Fruit fly (Drosophila melanogaster) whole organism, prepupa: ENCODE data around the gene CG14770.

Experiments
- CG11902 ChIP-seq: fragments of 200-800 bp; sonication (Bioruptor generic); optimal IDR thresholded peaks from 3 replicates; lab custom pipeline; 2016; ENCODE audit warnings: missing biosample characterization, missing genetic modification characterization
- CG15336 ChIP-seq: fragments of 200-800 bp; sonication (Bioruptor generic); IDR thresholded peaks from 2 replicates; pipeline ENCODE4 v1.3.6; 2022; ENCODE audit warnings: missing biosample characterization, missing genetic modification characterization
- CG31627 ChIP-seq: fragments of 200-800 bp; sonication (Bioruptor generic); optimal IDR thresholded peaks from 3 replicates; lab custom pipeline; 2016; ENCODE audit warnings: missing biosample characterization, missing genetic modification characterization
- CG32006 ChIP-seq: fragments of 200-800 bp; sonication (Bioruptor generic); optimal IDR thresholded peaks from 3 replicates; lab custom pipeline; 2017; ENCODE audit warnings: missing biosample characterization, mild to moderate bottlenecking, missing genetic modification characterization
- CG34406 ChIP-seq: fragments of 200-800 bp; sonication (Bioruptor generic); optimal IDR thresholded peaks from 3 replicates; lab custom pipeline; 2016; ENCODE audit warnings: missing biosample characterization, missing genetic modification characterization
- CG3919 ChIP-seq: fragments of 200-800 bp; sonication (Bioruptor generic); optimal IDR thresholded peaks from 3 replicates; lab custom pipeline; 2016; ENCODE audit warnings: missing biosample characterization, missing genetic modification characterization
- CG6163 ChIP-seq: fragments of 200-800 bp; sonication (Bioruptor generic); IDR thresholded peaks from 3 replicates; pipeline ENCODE4 v1.3.6; 2022; ENCODE audit warnings: missing biosample characterization, missing genetic modification characterization
- CG6792 ChIP-seq: fragments of 200-800 bp; sonication (Bioruptor generic); optimal IDR thresholded peaks from 3 replicates; lab custom pipeline; 2016; ENCODE audit warnings: missing biosample characterization, missing genetic modification characterization
- CG6808 ChIP-seq: fragments of 200-800 bp; sonication (Bioruptor generic); optimal IDR thresholded peaks from 3 replicates; lab custom pipeline; 2017; ENCODE audit warnings: missing biosample characterization, missing genetic modification characterization, mild to moderate bottlenecking, moderate library complexity, missing genetic modification reagents
- CG6854 ChIP-seq: fragments of 200-800 bp; sonication (Bioruptor generic); optimal IDR thresholded peaks from 2 replicates; lab custom pipeline; 2017; ENCODE audit warnings: missing biosample characterization, mild to moderate bottlenecking, missing genetic modification characterization
- CG8119 ChIP-seq: fragments of 200-800 bp; sonication (Bioruptor generic); IDR thresholded peaks from 3 replicates; pipeline ENCODE4 v1.3.6; 2022; ENCODE audit warnings: missing biosample characterization, missing genetic modification characterization
- CG9139 ChIP-seq: fragments of 200-800 bp; sonication (Bioruptor generic); optimal IDR thresholded peaks from 3 replicates; lab custom pipeline; 2017; ENCODE audit warnings: missing biosample characterization, mild to moderate bottlenecking, missing genetic modification characterization
- Eip75B ChIP-seq: fragments of 200-800 bp; sonication (Bioruptor generic); optimal IDR thresholded peaks from 3 replicates; lab custom pipeline; 2016; ENCODE audit warnings: missing biosample characterization, missing genetic modification characterization
- Eip78C ChIP-seq: fragments of 200-800 bp; sonication (Bioruptor generic); peaks from one replicate; lab custom pipeline; 2016; ENCODE audit warnings: missing biosample characterization, missing genetic modification characterization
- Ets21C ChIP-seq: fragments of 200-800 bp; sonication (Bioruptor generic); optimal IDR thresholded peaks from 3 replicates; lab custom pipeline; 2016; ENCODE audit warnings: missing biosample characterization, missing genetic modification characterization
- Ets96B ChIP-seq: fragments of 200-800 bp; optimal IDR thresholded peaks from 2 replicates; lab custom pipeline; 2019; ENCODE audit warnings: missing biosample characterization, mild to moderate bottlenecking, missing genetic modification characterization, moderate library complexity
- Gug ChIP-seq: fragments of 200-800 bp; sonication (Bioruptor generic); IDR thresholded peaks from 2 replicates; pipeline ENCODE4 v1.3.6; 2022; ENCODE audit warnings: missing biosample characterization, missing genetic modification characterization
- Hr38 ChIP-seq: sonication (Bioruptor generic); optimal IDR thresholded peaks from 2 replicates; lab custom pipeline; 2016; ENCODE audit warnings: missing biosample characterization, missing genetic modification characterization
- Hr39 ChIP-seq: fragments of 200-800 bp; sonication (Bioruptor generic); optimal IDR thresholded peaks from 2 replicates; lab custom pipeline; 2016; ENCODE audit warnings: missing biosample characterization, missing genetic modification characterization
- Met ChIP-seq: fragments of 200-800 bp; sonication (Bioruptor generic); optimal IDR thresholded peaks from 3 replicates; lab custom pipeline; 2016; ENCODE audit warnings: missing biosample characterization, missing genetic modification characterization
- OdsH ChIP-seq: fragments of 200-800 bp; sonication (Bioruptor generic); optimal IDR thresholded peaks from 3 replicates; lab custom pipeline; 2016; ENCODE audit warnings: missing biosample characterization, missing genetic modification characterization
- Smox ChIP-seq: fragments of 200-800 bp; sonication (Bioruptor generic); optimal IDR thresholded peaks from 3 replicates; lab custom pipeline; 2016; ENCODE audit warnings: missing biosample characterization, missing genetic modification characterization
- Sox102F ChIP-seq: fragments of 200-800 bp; sonication (Bioruptor generic); optimal IDR thresholded peaks from 2 replicates; lab custom pipeline; 2016; ENCODE audit warnings: missing biosample characterization, mild to moderate bottlenecking, missing genetic modification characterization
- Sox14 ChIP-seq: fragments of 200-800 bp; sonication (Bioruptor generic); optimal IDR thresholded peaks from 3 replicates; lab custom pipeline; 2016; ENCODE audit warnings: missing biosample characterization, missing genetic modification characterization
- achi ChIP-seq: fragments of 200-800 bp; sonication (Bioruptor generic); optimal IDR thresholded peaks from 3 replicates; lab custom pipeline; 2016; ENCODE audit warnings: missing biosample characterization, missing genetic modification characterization
- acj6 ChIP-seq: fragments of 200-800 bp; sonication (Bioruptor generic); optimal IDR thresholded peaks from 3 replicates; lab custom pipeline; 2016; ENCODE audit warnings: missing biosample characterization, missing genetic modification characterization
- cyc ChIP-seq: fragments of 200-800 bp; sonication (Bioruptor generic); optimal IDR thresholded peaks from 3 replicates; lab custom pipeline; 2016; ENCODE audit warnings: missing biosample characterization, missing genetic modification characterization
- eg ChIP-seq: fragments of 200-800 bp; sonication (Bioruptor generic); IDR thresholded peaks from 3 replicates; pipeline ENCODE4 v1.3.6; 2022; ENCODE audit warnings: missing biosample characterization, missing genetic modification characterization
- esn ChIP-seq: fragments of 200-800 bp; sonication (Bioruptor generic); optimal IDR thresholded peaks from 2 replicates; lab custom pipeline; 2016; ENCODE audit warnings: missing biosample characterization, mild to moderate bottlenecking, missing genetic modification characterization, moderate library complexity
- lz ChIP-seq: fragments of 200-800 bp; sonication (Bioruptor generic); optimal IDR thresholded peaks from 3 replicates; lab custom pipeline; 2016; ENCODE audit warnings: missing biosample characterization, missing genetic modification characterization
- salr ChIP-seq, 2 experiments: fragments of 200-800 bp; sonication (Bioruptor generic); optimal IDR thresholded peaks; 3 replicates each; lab custom pipeline; 2016 to 2018; ENCODE audit warnings: missing biosample characterization in 2 of 2, missing genetic modification characterization in 2 of 2, mild to moderate bottlenecking in 1 of 2
- ss ChIP-seq, 2 experiments: fragments of 200-800 bp; sonication (Bioruptor generic); optimal IDR thresholded peaks; 2 replicates in 1 of 2; 3 replicates in 1 of 2; lab custom pipeline; 2017 to 2018; ENCODE audit warnings: mild to moderate bottlenecking in 2 of 2, missing biosample characterization in 2 of 2, missing genetic modification characterization in 2 of 2, moderate library complexity in 1 of 2
- svp ChIP-seq: fragments of 200-800 bp; sonication (Bioruptor generic); peaks from one replicate; lab custom pipeline; 2016; ENCODE audit warnings: missing biosample characterization, missing genetic modification characterization
- topi ChIP-seq: fragments of 200-800 bp; sonication (Bioruptor generic); optimal IDR thresholded peaks from 3 replicates; lab custom pipeline; 2016; ENCODE audit warnings: missing biosample characterization, missing genetic modification characterization
- vri ChIP-seq: fragments of 200-800 bp; sonication (Bioruptor generic); optimal IDR thresholded peaks from 3 replicates; lab custom pipeline; 2016; ENCODE audit warnings: missing biosample characterization, mild to moderate bottlenecking, missing genetic modification characterization

CG14770 gene

DNA sequence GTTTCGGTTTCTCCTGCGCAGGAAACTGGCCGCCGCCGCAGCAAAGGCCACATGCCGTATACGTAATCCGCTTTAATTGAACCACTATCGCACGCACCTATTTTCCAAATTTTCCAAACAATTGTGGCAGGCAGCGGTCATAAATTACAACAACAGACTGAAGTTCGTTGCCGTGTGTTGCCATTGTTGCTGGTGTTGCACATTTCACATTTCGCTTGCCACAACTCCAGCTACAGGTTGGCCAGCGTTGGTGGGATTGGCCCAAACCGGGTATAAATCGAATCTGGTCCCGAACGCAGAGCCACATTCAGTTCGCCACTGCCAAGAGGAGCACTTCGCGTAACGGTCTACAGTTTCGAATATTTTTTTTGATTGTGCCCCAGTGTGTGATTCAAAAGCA lies at the start of gene CG14770:
Gene CG14770, plus strand, starts transcription at position 301 of the 400 bp plus-strand sequence.
- TF ChIP-seq ss (GFP tag; optimal IDR thresholded peaks at IDR 0.05; lab: Kevin White, UChicago) (no peak), Ets96B (tag; lab: Kevin White, UChicago) (no peak), Met (no peak), vri (GFP tag; lab: Kevin White, UChicago) (no peak), CG31627 (GFP tag; lab: Kevin White, UChicago) (no peak), CG15336 (GFP tag; lab: Robert Waterston, UW) (no peak)

DNA sequence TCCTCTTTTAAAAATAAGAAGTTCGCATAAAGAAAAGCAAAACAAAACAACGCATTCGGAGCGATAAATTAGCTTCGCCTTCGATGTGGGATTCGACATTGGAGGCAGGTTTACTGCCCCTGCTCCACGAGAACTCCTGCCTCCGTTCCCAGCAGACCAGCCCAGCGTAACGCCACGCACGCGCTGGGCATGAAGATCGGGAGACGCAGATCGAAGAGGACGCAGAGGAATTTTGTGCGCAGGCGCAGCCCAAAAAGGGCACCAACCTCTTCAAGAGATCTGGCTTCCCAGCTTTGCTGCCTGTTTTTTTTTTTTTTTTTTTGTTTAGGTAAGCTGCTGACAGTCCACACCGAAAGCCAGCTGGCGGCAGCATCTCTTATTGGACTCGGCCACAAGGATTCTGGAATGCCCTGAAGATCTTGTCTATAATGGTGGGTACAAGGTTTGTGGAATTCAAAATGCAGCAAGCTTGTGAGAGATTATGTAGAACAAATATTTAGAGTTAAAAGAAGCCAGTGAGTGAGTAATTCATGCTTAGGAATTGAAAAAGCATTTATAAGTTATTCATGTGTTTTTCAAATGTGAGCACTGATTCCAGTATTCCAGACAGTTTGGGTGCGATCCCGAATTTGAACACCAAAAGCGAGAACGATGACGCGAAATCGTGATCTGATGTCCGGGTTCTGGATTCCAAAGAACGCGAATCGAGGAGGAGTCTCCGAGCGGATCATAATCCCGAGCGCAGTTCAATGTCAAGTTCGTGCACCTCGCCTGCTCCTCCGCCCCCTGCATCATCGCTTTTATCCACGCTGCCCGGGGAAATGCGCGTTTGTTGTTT lies 48.7 kb upstream of the CG14770 start:
- TF ChIP-seq CG3919 (GFP tag; lab: Kevin White, UChicago) (peak; percentile 14), Met (peak; percentile 70), svp (GFP tag; lab: Kevin White, UChicago) (peak; percentile 88), esn (GFP tag; lab: Kevin White, UChicago) (peak; percentile 67), Sox102F (GFP tag; lab: Kevin White, UChicago) (peak; percentile 61), CG8119 (no peak), Sox14 (GFP tag; lab: Kevin White, UChicago) (no peak), cyc (GFP tag; lab: Kevin White, UChicago) (peak; percentile 65), topi (GFP tag; lab: Kevin White, UChicago) (peak; percentile 70), Smox (peak; percentile 69), Eip78C (peak; percentile 70), achi (GFP tag; lab: Kevin White, UChicago) (no peak), CG11902 (GFP tag; lab: Kevin White, UChicago) (no peak), Hr39 (GFP tag; lab: Kevin White, UChicago) (peak; percentile 71), Hr38 (no peak), lz (GFP tag; lab: Kevin White, UChicago) (peak; percentile 71), CG6792 (GFP tag; lab: Kevin White, UChicago) (peak; percentile 35), CG6854 (GFP tag; lab: Kevin White, UChicago) (peak; percentile 81), Eip75B (GFP tag; lab: Kevin White, UChicago) (peak; percentile 38), ss (GFP tag; optimal IDR thresholded peaks at IDR 0.05; lab: Kevin White, UChicago) (peak in 1 of 2 experiments; percentile 1), CG34406 (GFP tag; lab: Kevin White, UChicago) (peak; percentile 4), Ets21C (GFP tag; lab: Kevin White, UChicago) (peak; percentile 49), CG31627 (GFP tag; lab: Kevin White, UChicago) (peak; percentile 64), vri (GFP tag; lab: Kevin White, UChicago) (peak; percentile 49)

DNA sequence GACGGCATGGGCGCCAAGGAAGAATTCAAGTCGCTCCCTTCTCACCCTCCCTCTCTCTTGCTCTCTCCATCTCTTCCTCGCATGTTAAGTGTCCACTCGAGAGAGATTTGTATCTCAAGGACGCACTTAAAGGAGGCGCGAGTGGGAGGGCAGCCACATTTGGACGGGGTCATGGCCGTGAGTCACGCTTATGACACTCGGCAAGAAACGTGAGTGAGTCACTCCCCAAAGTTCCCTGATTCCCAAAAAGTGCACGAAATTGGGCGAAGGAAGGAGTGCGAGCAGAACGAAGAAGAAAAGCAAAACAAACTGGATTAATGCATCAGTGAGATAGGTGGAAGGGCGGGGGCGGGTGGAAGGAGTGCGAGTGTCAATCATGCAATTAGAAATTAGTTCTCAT lies 48.0 kb upstream of the CG14770 start:
- TF ChIP-seq CG6163 (GFP tag; lab: Robert Waterston, UW) (no peak), CG32006 (GFP tag; lab: Kevin White, UChicago) (no peak), topi (GFP tag; lab: Kevin White, UChicago) (no peak), Sox14 (GFP tag; lab: Kevin White, UChicago) (no peak), CG31627 (GFP tag; lab: Kevin White, UChicago) (no peak), acj6 (GFP tag; lab: Kevin White, UChicago) (no peak), svp (GFP tag; lab: Kevin White, UChicago) (no peak), salr (GFP tag; optimal IDR thresholded peaks at IDR 0.05; lab: Kevin White, UChicago) (no peak), CG8119 (no peak), Hr38 (no peak)

DNA sequence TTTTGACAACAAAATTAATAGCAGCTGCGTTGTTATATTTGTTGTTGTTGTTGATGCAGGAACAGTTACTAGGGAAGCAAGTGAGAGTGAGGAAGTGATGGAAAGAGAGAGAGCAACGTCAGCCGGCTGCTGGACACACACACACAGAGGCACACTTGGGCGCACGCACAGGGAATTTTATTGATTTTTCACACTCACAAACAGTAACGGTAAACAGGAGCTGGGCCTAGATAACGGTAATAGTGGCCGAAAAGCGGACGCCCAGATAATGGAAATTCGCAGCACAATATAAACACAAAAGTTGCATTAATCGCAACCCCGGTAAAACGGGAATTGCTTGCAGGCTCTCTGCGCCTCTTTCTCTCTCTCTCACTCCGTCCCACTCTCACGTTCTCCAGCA lies 47.4 kb upstream of the CG14770 start:
- TF ChIP-seq eg: no peak
- TF ChIP-seq Hr39 (GFP tag; lab: Kevin White, UChicago): no peak

DNA sequence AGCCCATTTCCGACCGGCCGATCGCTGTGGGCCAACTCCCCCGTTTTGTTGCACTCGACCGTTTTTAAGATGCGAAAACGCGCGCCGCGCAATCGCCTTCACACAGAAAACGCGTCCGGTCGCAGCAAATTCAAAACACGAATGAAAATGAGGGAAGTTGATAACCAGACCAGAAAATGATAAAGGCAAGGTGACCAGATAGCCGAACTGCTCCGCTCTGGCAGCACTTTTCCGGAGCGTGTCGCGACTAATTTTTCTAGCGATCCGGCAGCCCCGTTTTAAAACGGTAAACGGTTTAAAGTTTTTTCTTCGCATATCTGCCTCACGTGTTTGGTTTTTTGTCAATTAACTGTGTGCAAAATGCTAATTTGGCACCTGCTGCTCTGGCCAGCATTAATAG lies 46.8 kb upstream of the CG14770 start, which contains the start of gene DAAM:
Gene DAAM, minus strand, starts transcription at position 149 of the 400 bp plus-strand sequence.
- TF ChIP-seq salr (GFP tag; optimal IDR thresholded peaks at IDR 0.05; lab: Kevin White, UChicago): peak in 1 of 2 experiments; percentile 18
- no peak for TF ChIP-seq Sox102F (GFP tag; lab: Kevin White, UChicago)
- no peak for TF ChIP-seq achi (GFP tag; lab: Kevin White, UChicago)
- no peak for TF ChIP-seq OdsH (GFP tag; lab: Kevin White, UChicago)
- TF ChIP-seq Hr38: no peak
- 0 out of 3 replicates have a peak, but pooled peaks have one; percentile 36 for TF ChIP-seq CG6163 (GFP tag; lab: Robert Waterston, UW)
- peak; percentile 23 for TF ChIP-seq CG31627 (GFP tag; lab: Kevin White, UChicago)
- peak; percentile 7 for TF ChIP-seq Smox
- TF ChIP-seq CG9139 (GFP tag; lab: Kevin White, UChicago): no peak
- no peak for TF ChIP-seq esn (GFP tag; lab: Kevin White, UChicago)
- TF ChIP-seq CG6808: peak; percentile 9
- peak; percentile 3 for TF ChIP-seq CG3919 (GFP tag; lab: Kevin White, UChicago)
- TF ChIP-seq Hr39 (GFP tag; lab: Kevin White, UChicago): peak; percentile 23
- no peak for TF ChIP-seq acj6 (GFP tag; lab: Kevin White, UChicago)
- peak; percentile 1 for TF ChIP-seq CG6854 (GFP tag; lab: Kevin White, UChicago)
- TF ChIP-seq Eip78C: peak; percentile 64
- peak; percentile 42; the same call in 1 of the 3 replicates for TF ChIP-seq eg
- TF ChIP-seq Gug (GFP tag; lab: Robert Waterston, UW): 0 out of 2 replicates have a peak, but pooled peaks have one; percentile 10
